Worm (Caenorhabditis elegans) whole organism, L3 larva: ENCODE results near the gene nhr-52.

Experiments used
- R02D3.7 ChIP-seq: fragments of 150-350 bp; optimal IDR thresholded peaks from 2 replicates; lab custom pipeline; 2014; ENCODE audit warnings: missing biosample characterization, missing genetic modification characterization
- ama-1 ChIP-seq: fragments of 150-350 bp; optimal IDR thresholded peaks from 2 replicates; lab custom pipeline; 2018
- daf-12 ChIP-seq: fragments of 150-350 bp; optimal IDR thresholded peaks from 2 replicates; lab custom pipeline; 2014; ENCODE audit warnings: missing biosample characterization, missing genetic modification reagents, missing genetic modification characterization
- elt-1 ChIP-seq: fragments of 150-350 bp; optimal IDR thresholded peaks from 2 replicates; lab custom pipeline; 2014; ENCODE audit warnings: missing biosample characterization, missing genetic modification characterization
- elt-2 ChIP-seq: sonication (generic microtip); optimal IDR thresholded peaks from 2 replicates; lab custom pipeline; 2016; ENCODE audit warnings: missing genetic modification reagents, mild to moderate bottlenecking, missing genetic modification characterization, missing compliant biosample characterization
- fos-1 ChIP-seq: fragments of 150-350 bp; optimal IDR thresholded peaks from 2 replicates; lab custom pipeline; 2014; ENCODE audit warnings: missing biosample characterization, missing genetic modification characterization
- lin-39 ChIP-seq: fragments of 150-350 bp; optimal IDR thresholded peaks from 2 replicates; lab custom pipeline; 2018; ENCODE audit warnings: missing biosample characterization, missing genetic modification reagents, missing genetic modification characterization
- nhr-12 ChIP-seq: fragments of 150-350 bp; optimal IDR thresholded peaks from 2 replicates; lab custom pipeline; 2014; ENCODE audit warnings: missing biosample characterization, missing genetic modification characterization
- nhr-77 ChIP-seq: fragments of 150-350 bp; optimal IDR thresholded peaks from 2 replicates; lab custom pipeline; 2014; ENCODE audit warnings: missing biosample characterization, missing genetic modification characterization
- tbx-2 ChIP-seq: sonication (generic microtip); optimal IDR thresholded peaks from 2 replicates; lab custom pipeline; 2016; ENCODE audit warnings: mild to moderate bottlenecking, missing genetic modification characterization, missing compliant biosample characterization
- unc-39 ChIP-seq: sonication (generic microtip); optimal IDR thresholded peaks from 4 replicates; lab custom pipeline; 2017; ENCODE audit warnings: missing biosample characterization, missing genetic modification characterization

- TF ChIP-seq unc-39 (tag; lab: Kevin White, UChicago): no peak
- TF ChIP-seq daf-12 (tag; lab: Kevin White, UChicago): no peak
- TF ChIP-seq elt-2 (tag; lab: Kevin White, UChicago): no peak
- no peak for TF ChIP-seq fos-1 (tag; lab: Kevin White, UChicago)
- no peak for TF ChIP-seq tbx-2 (tag; lab: Kevin White, UChicago)
- TF ChIP-seq ama-1 (lab: Kevin White, UChicago): no peak
- no peak for TF ChIP-seq nhr-77 (tag; lab: Kevin White, UChicago)
- no peak for TF ChIP-seq nhr-12 (tag; lab: Kevin White, UChicago)
- no peak for TF ChIP-seq lin-39 (tag; lab: Kevin White, UChicago)
- no peak for TF ChIP-seq R02D3.7 (tag; lab: Kevin White, UChicago)
- TF ChIP-seq elt-1 (tag; lab: Kevin White, UChicago): no peak
These were observed 23.2 kb upstream of the nhr-52 start, which contains the start of gene F53E4.2 for ce11 chrV:15654124-15654523.
